Fruit fly (Drosophila melanogaster) Kc167 (cell line): ENCODE results near the gene Syx7.

ENCODE experiments used
- Myc ChIP-seq: fragments of >200 bp; optimal IDR thresholded peaks from 2 replicates; lab custom pipeline; 2017; ENCODE audit warnings: missing external identifiers
- Sin3A ChIP-seq: fragments of >200 bp; optimal IDR thresholded peaks from 2 replicates; lab custom pipeline; 2018; ENCODE audit warnings: missing external identifiers
- h ChIP-seq: fragments of >200 bp; optimal IDR thresholded peaks from 3 replicates; lab custom pipeline; 2018; ENCODE audit warnings: missing external identifiers
- insv ChIP-seq: fragments of >200 bp; optimal IDR thresholded peaks from 3 replicates; lab custom pipeline; 2018; ENCODE audit warnings: missing external identifiers
- psq ChIP-seq: fragments of >200 bp; optimal IDR thresholded peaks from 2 replicates; lab custom pipeline; 2017; ENCODE audit warnings: missing external identifiers
- ttk ChIP-seq: sonication (Bioruptor generic); optimal IDR thresholded peaks from 2 replicates; lab custom pipeline; 2017; ENCODE audit warnings: missing external identifiers

The Syx7 gene

DNA sequence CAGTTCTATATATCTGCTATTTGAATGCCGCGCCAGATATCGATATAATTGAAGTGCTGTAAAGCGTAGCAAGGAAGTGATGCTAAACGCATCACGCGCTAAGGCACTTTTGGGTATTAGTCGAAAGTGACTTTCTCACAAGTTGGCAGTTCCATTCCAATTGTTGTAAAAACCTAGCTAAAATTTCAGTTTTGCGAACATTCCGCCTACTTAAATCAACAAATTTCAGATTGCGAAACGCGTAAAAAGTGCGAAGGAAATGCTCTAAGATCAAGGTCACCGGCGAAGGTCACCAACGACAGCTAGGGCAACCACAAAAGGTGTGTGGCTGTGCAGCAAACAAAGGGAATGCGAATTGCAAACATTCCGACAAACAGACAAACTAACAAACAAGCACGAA, at the start of gene Syx7:
Gene Syx7, plus strand, starts transcription at position 131 of the 400 bp plus-strand sequence.
- TF ChIP-seq Sin3A (lab: Kevin White, UChicago): no peak
- TF ChIP-seq ttk (lab: Kevin White, UChicago): no peak
- TF ChIP-seq insv (lab: Kevin White, UChicago): no peak
- TF ChIP-seq psq (lab: Kevin White, UChicago): no peak
- no peak for TF ChIP-seq h (lab: Kevin White, UChicago)
- no peak for TF ChIP-seq Myc (lab: Kevin White, UChicago)

DNA sequence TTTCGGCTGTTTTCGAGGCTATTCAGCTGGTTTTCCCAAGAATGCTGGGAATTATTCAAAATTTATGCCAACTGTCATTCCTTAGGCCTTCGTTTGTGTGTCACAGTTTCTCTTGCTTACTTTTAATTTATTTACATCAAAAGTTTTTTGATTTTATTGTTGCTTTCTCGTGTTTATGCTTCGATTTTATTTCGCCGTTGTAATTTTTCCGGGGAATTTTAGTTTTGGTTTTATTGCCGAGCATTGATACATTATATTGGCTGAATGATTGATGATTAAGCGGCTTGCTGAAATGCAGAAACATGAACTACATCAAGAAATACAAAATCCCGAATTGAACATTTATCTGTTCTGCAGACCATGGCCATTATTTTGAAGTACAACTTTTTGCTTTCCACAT, 47.5 kb upstream of the Syx7 start:
- TF ChIP-seq ttk (lab: Kevin White, UChicago) (no peak), psq (lab: Kevin White, UChicago) (no peak), insv (lab: Kevin White, UChicago) (no peak), Sin3A (lab: Kevin White, UChicago) (no peak), Myc (lab: Kevin White, UChicago) (no peak), h (lab: Kevin White, UChicago) (no peak)

DNA sequence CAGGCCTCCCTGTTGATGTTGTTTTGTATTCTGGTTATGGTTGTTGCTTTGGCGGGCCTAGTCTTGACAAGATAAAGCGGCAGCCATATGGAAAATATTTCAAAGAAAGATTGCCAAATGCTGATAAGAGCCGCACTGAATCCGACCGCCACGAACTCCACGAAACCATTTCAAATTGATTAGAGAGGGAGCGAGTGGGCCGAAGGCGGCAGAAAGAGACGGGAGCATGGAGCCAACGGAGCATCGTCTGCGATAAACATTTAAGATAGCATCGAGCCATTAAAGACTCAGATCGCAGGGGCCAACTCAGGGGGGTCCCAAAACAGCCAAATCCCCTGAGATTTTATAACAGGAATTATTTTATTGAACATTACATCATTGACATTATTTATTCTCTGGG, 45.4 kb upstream of the Syx7 start:
- TF ChIP-seq ttk (lab: Kevin White, UChicago) (no peak), insv (lab: Kevin White, UChicago) (no peak), Sin3A (lab: Kevin White, UChicago) (no peak), Myc (lab: Kevin White, UChicago) (no peak), psq (lab: Kevin White, UChicago) (no peak), h (lab: Kevin White, UChicago) (no peak)

DNA sequence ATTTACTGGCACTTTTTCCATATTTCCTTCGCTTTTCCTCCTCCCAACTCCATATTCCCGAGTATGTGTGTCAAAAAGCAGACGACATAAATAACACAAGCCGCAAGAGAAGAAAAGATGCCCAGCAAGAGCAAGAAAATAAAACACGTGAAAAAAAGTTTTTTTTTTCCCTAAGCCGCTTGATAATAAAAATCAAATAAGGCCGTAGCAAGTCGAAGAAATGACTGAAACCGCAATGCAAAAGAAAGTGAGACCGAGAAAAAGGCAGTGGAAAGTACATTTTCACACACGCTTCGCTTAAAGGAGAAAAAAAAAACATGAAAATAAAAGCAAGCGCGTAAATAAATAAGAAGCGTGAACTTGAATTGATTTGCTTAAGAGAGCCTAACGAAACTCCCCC, 43.1 kb upstream of the Syx7 start:
- no peak for TF ChIP-seq Myc (lab: Kevin White, UChicago)
- TF ChIP-seq psq (lab: Kevin White, UChicago): no peak
- TF ChIP-seq ttk (lab: Kevin White, UChicago): no peak
- no peak for TF ChIP-seq h (lab: Kevin White, UChicago)
- no peak for TF ChIP-seq Sin3A (lab: Kevin White, UChicago)
- TF ChIP-seq insv (lab: Kevin White, UChicago): no peak

DNA sequence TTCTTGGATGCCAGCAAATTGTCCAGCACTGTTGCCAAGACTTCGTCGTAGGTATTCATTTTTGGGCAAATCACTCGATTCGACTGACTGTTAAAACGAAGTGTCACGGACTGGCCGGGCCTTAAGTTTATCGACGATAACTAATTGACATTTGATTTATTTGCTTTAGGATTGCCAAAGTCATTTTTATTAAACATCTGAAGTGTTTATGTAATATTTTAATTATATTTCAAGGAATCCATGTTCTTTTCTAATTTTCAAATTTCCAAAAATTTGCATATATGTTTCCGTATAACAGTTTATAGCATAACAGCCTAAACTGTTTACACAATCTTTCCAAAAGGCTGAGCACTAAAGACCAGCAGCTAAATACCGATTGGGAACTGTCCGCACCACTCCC, 39.0 kb upstream of the Syx7 start, which contains the start of gene sa:
Gene sa, minus strand, starts transcription at position 101 of the 400 bp plus-strand sequence.
- TF ChIP-seq Myc (lab: Kevin White, UChicago) (no peak), Sin3A (lab: Kevin White, UChicago) (no peak), h (lab: Kevin White, UChicago) (no peak), ttk (lab: Kevin White, UChicago) (no peak), insv (lab: Kevin White, UChicago) (no peak), psq (lab: Kevin White, UChicago) (no peak)

DNA sequence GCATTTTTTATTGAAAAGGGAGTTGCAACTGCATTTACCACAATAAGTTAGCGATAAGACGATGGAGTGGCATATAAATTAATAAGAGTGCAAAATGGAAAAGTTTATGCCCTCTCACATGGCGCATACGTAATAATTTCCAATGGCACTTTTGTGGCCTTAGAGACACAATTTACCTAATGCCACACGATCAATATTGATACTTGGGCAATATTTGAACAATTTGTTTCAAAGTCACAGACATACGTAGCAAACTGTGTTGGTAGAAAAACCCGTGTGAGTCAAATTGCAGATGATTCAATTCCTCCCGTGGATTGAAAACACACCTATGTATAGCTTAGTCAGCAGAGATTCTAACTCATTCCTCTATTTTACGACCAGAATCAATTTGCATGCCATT, 33.5 kb upstream of the Syx7 start:
- no peak for TF ChIP-seq Myc (lab: Kevin White, UChicago)
- no peak for TF ChIP-seq Sin3A (lab: Kevin White, UChicago)
- TF ChIP-seq ttk (lab: Kevin White, UChicago): no peak
- no peak for TF ChIP-seq psq (lab: Kevin White, UChicago)
- no peak for TF ChIP-seq insv (lab: Kevin White, UChicago)
- TF ChIP-seq h (lab: Kevin White, UChicago): no peak

DNA sequence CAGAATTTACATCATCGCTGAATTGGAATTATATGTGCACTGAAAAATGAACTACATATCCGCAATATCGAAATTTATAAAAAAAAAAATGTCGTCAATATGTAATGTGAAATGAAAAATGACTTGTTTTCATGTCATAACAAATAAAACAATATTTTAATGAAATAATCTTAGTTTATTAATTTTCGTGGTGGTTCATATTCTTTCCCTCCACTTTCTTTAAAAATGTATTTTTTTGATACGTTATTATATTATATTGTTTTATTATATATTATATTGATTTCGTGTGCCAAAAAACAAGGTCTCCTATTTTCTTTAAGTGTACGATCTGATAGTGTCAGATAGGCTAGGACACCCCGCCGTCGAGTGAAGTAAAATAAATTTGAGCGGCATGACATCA, 31.3 kb upstream of the Syx7 start:
- TF ChIP-seq Sin3A (lab: Kevin White, UChicago): no peak
- no peak for TF ChIP-seq insv (lab: Kevin White, UChicago)
- TF ChIP-seq ttk (lab: Kevin White, UChicago): no peak
- TF ChIP-seq h (lab: Kevin White, UChicago): no peak
- TF ChIP-seq psq (lab: Kevin White, UChicago): no peak
- no peak for TF ChIP-seq Myc (lab: Kevin White, UChicago)

DNA sequence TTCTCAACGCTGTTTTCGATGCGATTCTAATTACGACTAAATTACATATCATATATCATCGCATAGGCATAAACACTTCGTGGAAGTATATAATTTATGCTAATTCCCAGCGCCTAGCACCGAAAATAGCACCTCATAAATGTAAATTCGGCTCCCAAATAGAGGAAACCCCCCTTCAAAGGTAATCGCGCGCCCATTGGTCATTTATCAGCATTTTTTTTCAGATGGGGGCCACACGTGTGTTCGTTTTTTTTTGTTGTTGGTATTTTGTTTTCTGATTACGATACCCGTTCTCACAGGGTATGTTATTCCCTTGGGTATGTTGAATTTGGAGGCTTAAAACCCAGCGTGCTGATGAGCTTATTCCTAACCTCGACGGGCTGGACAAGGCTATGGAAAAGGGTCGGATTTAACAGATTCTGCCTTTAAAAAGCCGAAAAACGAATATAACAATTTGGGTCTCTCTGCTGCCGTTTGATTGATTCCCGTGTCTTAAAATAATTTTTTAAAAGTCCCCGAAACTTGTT, 28.6 kb upstream of the Syx7 start:
- TF ChIP-seq ttk (lab: Kevin White, UChicago): no peak
- no peak for TF ChIP-seq Myc (lab: Kevin White, UChicago)
- TF ChIP-seq psq (lab: Kevin White, UChicago): no peak
- no peak for TF ChIP-seq Sin3A (lab: Kevin White, UChicago)
- no peak for TF ChIP-seq h (lab: Kevin White, UChicago)
- TF ChIP-seq insv (lab: Kevin White, UChicago): no peak

DNA sequence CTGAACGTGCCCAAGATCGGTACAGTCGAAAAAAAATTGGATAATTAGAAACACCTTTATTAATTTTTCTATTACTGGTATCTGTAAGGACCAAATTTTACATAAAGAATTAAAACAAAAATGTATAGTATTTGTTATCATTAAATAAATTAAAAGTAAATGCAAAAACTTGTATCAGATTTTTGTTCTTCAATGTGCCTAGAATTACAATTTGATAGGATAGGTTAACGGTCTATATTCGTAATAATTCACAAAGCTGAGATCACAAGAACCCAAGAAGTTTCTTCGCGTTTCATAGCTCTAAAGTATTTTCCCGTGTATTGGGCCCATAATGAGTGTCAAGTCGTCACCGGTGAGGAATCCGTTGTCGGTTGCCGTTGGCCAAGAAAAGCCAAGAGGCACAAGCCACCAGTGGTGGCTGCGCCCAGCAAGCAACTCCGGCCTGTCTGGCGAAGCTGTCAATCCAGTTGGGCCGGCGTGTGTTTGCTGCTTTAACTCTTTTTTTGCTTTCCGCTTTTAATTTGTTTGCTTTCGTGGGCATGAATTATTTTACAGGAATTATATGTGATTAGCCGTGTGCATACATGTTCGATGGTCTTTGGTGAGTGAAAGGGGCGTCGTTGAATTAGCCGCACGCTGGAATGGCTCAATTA, 27.6 kb upstream of the Syx7 start:
- TF ChIP-seq Sin3A (lab: Kevin White, UChicago) (no peak), h (lab: Kevin White, UChicago) (no peak), insv (lab: Kevin White, UChicago) (no peak), psq (lab: Kevin White, UChicago) (no peak), Myc (lab: Kevin White, UChicago) (no peak), ttk (lab: Kevin White, UChicago) (no peak)

DNA sequence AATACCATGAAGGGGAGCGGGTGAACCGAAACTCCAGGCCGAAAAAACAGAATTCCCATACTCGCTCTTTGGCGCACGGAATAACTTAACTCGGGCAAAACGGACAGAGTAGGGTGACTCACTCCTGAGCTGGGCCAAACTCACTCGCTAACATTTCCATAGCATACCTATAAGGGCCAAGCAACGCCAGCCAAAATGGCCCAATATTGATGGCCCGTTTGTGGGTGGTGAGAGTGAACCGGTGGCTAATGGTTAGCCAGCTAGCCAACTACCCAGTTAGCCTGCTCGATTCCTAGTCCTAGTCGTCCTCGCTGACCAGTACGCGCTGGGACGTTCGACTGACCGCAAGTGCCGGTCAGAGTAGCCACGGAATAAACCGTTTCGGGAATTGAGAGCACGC, 18.1 kb upstream of the Syx7 start, which contains the start of gene CG33288:
Gene CG33288, plus strand, starts transcription at position 301 of the 400 bp plus-strand sequence.
- TF ChIP-seq h (lab: Kevin White, UChicago): no peak
- TF ChIP-seq psq (lab: Kevin White, UChicago): no peak
- TF ChIP-seq ttk (lab: Kevin White, UChicago): no peak
- no peak for TF ChIP-seq Myc (lab: Kevin White, UChicago)
- TF ChIP-seq insv (lab: Kevin White, UChicago): no peak
- TF ChIP-seq Sin3A (lab: Kevin White, UChicago): no peak

DNA sequence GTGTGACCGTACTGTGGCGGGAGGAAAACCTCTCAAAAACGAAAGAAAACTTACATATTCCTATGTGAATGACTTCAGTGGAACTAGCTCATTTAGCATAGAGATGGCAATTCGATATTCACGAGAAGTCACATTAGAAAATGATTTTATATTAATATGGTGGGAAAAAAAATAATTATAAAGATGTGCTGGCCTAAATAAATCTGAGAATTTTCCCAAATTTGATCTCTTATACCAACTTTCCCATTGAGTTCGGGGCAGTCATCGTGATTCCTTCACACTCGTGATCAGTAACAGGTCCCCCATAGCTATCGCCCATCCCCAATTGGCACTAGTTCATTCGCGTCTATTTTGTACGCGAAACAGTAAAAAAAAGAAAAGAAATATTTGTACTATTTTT, 12.5 kb upstream of the Syx7 start, which contains the start of the genes barc and Aef1:
Gene barc, minus strand, starts transcription at position 37 of the 400 bp plus-strand sequence.
Gene Aef1, plus strand, starts transcription at position 325 of the 400 bp plus-strand sequence.
- peak; percentile 47 for TF ChIP-seq Sin3A (lab: Kevin White, UChicago)
- no peak for TF ChIP-seq Myc (lab: Kevin White, UChicago)
